Worm (Caenorhabditis elegans) whole organism, dauer: Measurements from ENCODE around the gene ets-10.
"Not testable (repeated sequence)": the region's sequence is repeated elsewhere in the genome, so short reads cannot be mapped to it uniquely, and the experiment has no call there.

Experiments used
- unc-62 ChIP-seq: sonication (generic microtip); optimal IDR thresholded peaks from 2 replicates; lab custom pipeline; 2017; ENCODE audit warnings: missing biosample characterization, missing genetic modification reagents, missing genetic modification characterization

ets-10 gene

ce11 chrX:4314939-4315338 lies 30.9 kb downstream of the ets-10 start:
- no peak for TF ChIP-seq unc-62 (GFP tag; lab: Kevin White, UChicago)

DNA sequence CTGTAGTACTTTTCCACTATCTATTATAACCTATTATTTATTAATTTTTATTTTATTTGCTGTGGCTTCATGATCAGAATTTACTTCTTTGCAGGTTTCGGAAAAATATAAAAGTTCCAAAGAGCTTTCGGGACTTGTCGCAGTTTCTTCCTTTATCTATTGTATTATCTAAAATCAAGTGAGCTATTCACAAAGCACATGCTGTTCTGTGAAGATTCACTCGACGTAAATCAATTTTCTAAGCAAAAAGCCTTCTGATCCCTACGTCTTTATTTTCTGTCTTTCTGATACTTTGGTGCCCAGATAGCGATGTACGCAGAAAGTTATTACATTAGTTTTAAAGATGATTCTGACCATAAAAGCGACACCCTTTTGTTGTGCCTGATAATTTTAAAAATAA lies 33.1 kb downstream of the ets-10 start:
- TF ChIP-seq unc-62 (GFP tag; lab: Kevin White, UChicago): no peak

DNA sequence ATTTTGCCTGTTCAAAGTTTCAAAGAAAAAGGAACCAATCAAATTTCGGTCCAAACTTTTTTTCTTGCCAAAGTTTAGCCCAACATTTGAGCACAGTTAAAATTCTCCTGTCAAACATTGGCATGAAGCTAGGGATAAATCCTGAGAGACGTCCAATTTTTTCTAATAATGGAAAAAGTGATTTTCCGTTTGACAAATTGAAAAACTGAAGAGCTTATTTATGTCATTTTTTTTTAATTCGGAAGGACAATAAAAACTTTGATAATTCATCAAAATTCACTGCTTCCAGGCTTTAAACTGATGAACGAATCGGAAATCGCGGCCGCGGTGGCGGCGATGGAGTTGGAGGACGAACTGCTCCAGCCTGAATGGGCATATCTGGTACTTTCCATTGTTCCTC lies 36.6 kb downstream of the ets-10 start, which contains the start of gene dop-6:
Gene dop-6 (plus strand): TSS at position 301 of the 400 bp plus-strand sequence.
- TF ChIP-seq unc-62 (GFP tag; lab: Kevin White, UChicago): no peak

DNA sequence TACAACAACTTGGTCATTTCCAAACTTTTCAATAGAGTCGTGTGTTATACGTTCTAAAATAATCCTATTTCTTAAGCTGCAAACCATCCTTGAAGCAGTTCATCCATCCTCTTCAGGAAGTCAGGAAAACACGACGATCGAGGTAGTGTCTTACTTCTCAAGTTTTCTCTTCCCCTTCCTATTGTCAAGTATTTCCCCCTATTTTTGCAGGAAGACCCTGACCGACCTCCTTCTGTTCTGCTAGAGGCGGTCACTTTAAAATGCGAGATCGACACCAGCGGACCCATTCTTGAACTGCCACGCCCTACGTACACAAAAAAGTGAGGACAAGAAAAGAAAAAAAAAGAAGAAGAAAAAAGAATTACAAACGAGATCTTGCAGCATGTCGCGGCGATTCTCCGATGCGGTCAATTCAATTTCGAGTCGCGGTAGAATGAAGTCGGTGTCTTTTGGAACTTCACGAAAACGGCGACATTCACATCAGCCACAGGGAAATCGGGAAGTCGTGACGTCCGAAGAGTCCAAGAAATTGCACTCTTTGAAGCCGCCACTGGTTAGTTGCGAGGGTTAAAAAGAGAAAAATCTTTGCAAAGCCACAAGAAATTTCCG lies 39.0 kb downstream of the ets-10 start:
- TF ChIP-seq unc-62 (GFP tag; lab: Kevin White, UChicago): no peak

ce11 chrX:4328816-4329215 lies 44.8 kb downstream of the ets-10 start, which contains the start of gene C24A8.5:
C24A8.5 (minus strand) TSS chrX:4328916.
- no peak for TF ChIP-seq unc-62 (GFP tag; lab: Kevin White, UChicago)

DNA sequence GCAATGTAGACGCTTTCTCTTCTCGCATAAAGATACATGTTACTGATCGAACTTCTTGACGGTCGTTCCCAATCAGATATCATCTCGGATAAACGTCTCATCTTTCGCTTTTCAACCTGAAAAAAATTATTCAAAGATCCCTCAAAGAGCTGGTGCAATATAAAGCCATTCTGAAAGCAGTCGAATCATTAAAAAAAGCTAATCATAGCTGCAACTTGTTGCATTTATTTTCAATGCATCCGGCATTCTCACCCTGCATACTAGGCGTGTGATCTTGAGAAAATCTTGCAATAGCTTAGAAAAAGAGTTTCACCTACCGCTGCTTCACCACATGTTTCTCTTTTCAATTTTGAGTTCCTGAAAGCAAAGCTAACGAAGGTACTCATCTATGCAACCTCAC lies 48.3 kb downstream of the ets-10 start, which contains the start of gene C24A8.6:
Gene C24A8.6 (minus strand): TSS at position 101 of the 400 bp plus-strand sequence.
- TF ChIP-seq unc-62 (GFP tag; lab: Kevin White, UChicago): not testable (repeated sequence)
